Worm (Caenorhabditis elegans) whole organism, midembryonic: ENCODE measurements around the gene nspe-5.
A peak's percentile ranks its signal among the peaks of the same experiment; 100 is the strongest.

Experiments used
- T22C8.4 ChIP-seq: fragments of 200-800 bp; sonication (Bioruptor generic); IDR thresholded peaks from 2 replicates; pipeline ENCODE4 v1.3.6; 2022; ENCODE audit warnings: missing genetic modification characterization, missing compliant biosample characterization
- cog-1 ChIP-seq: sonication (generic microtip); optimal IDR thresholded peaks from 2 replicates; lab custom pipeline; 2016; ENCODE audit warnings: missing genetic modification characterization, missing compliant biosample characterization
- flt-1 ChIP-seq: fragments of 200-800 bp; sonication (Bioruptor generic); IDR thresholded peaks from 2 replicates; pipeline ENCODE4 v1.3.6; 2022; ENCODE audit warnings: missing genetic modification characterization, missing compliant biosample characterization
- klf-2 ChIP-seq: fragments of 200-800 bp; sonication (Bioruptor generic); conservative IDR thresholded peaks from 2 replicates; pipeline ENCODE4 v1.3.6; 2022; ENCODE audit warnings: missing genetic modification reagents, missing genetic modification characterization, missing compliant biosample characterization
- med-1 ChIP-seq: sonication (generic microtip); optimal IDR thresholded peaks from 2 replicates; lab custom pipeline; 2017; ENCODE audit warnings: missing genetic modification characterization, mild to moderate bottlenecking, missing compliant biosample characterization, antibody characterized with exemption, missing genetic modification reagents; ENCODE audit not compliant: insufficient read depth
- ref-1 ChIP-seq: fragments of 200-800 bp; sonication (Bioruptor generic); conservative IDR thresholded peaks from 2 replicates; pipeline ENCODE4 v1.3.6; 2022; ENCODE audit warnings: missing genetic modification reagents, missing genetic modification characterization, missing compliant biosample characterization
- tab-1 ChIP-seq: fragments of 200-800 bp; sonication (Bioruptor generic); IDR thresholded peaks from 2 replicates; pipeline ENCODE4 v1.3.6; 2022; ENCODE audit warnings: missing genetic modification characterization, missing compliant biosample characterization
- ztf-23 ChIP-seq: fragments of 200-800 bp; sonication (Bioruptor generic); IDR thresholded peaks from 2 replicates; pipeline ENCODE4 v1.3.6; 2022; ENCODE audit warnings: missing genetic modification reagents, missing genetic modification characterization, missing compliant biosample characterization
- ztf-29 ChIP-seq: fragments of 200-800 bp; sonication (Bioruptor generic); IDR thresholded peaks from 2 replicates; pipeline ENCODE4 v1.3.6; 2022; ENCODE audit warnings: missing genetic modification reagents, missing genetic modification characterization, missing compliant biosample characterization

The nspe-5 gene

ce11 chrII:12677710-12677974 is 49.0 kb downstream of the nspe-5 start, which contains the start of gene Y38E10A.22:
Y38E10A.22 (minus strand) TSS chrII:12677810.
- TF ChIP-seq tab-1 (GFP tag; lab: Robert Waterston, UW), result no peak

ce11 chrII:12677975-12678866 is 49.6 kb downstream of the nspe-5 start:
- TF ChIP-seq ztf-29 (GFP tag; lab: Robert Waterston, UW) (no peak; the same call in 1 of the 2 replicates), T22C8.4 (GFP tag; lab: Robert Waterston, UW) (peak; percentile 56; the same call in 1 of the 2 replicates), tab-1 (GFP tag; lab: Robert Waterston, UW) (peak; percentile 74), ref-1 (GFP tag; lab: Robert Waterston, UW) (no peak), ztf-23 (GFP tag; lab: Robert Waterston, UW) (0 out of 2 replicates have a peak, but pooled peaks have one; percentile 60), klf-2 (0 out of 2 replicates have a peak, but pooled peaks have one; percentile 55), cog-1 (tag; lab: Kevin White, UChicago) (peak; percentile 14), med-1 (no peak), flt-1 (GFP tag; lab: Robert Waterston, UW) (peak; percentile 82)

ce11 chrII:12678867-12679134 is 50.1 kb downstream of the nspe-5 start, which contains the start of gene Y38E10A.24:
Y38E10A.24 (plus strand) TSS chrII:12679035.
- TF ChIP-seq med-1, result no peak
- TF ChIP-seq ref-1 (GFP tag; lab: Robert Waterston, UW), result no peak
- TF ChIP-seq tab-1 (GFP tag; lab: Robert Waterston, UW), result no peak
- TF ChIP-seq klf-2, result no peak
- no peak for TF ChIP-seq T22C8.4 (GFP tag; lab: Robert Waterston, UW)
- TF ChIP-seq flt-1 (GFP tag; lab: Robert Waterston, UW), result no peak
- no peak for TF ChIP-seq ztf-23 (GFP tag; lab: Robert Waterston, UW)
